Worm (Caenorhabditis elegans) whole organism, dauer: ENCODE data around the gene T11B7.2.

Source experiments
- unc-62 ChIP-seq: sonication (generic microtip); optimal IDR thresholded peaks from 2 replicates; lab custom pipeline; 2017; ENCODE audit warnings: missing biosample characterization, missing genetic modification reagents, missing genetic modification characterization

The T11B7.2 gene

DNA sequence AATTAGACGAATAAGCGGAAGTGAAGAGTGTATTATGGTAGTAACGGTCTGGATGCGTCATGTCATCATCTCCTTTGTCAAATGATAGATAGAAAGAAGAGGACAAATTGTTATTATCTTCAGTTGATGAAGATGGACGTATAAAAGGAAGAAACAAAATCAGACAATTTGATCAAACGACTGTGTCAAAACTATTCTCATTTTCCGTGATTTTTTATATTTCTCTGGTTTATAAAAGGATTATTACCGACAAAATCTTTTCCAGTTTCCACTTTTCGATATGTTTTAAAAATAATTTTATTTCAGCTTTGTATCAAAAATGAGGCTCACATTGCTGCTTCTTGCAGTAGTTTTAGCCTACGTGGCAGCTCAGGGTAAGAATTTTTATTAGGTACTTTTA is 28.3 kb downstream of the T11B7.2 start, which contains the start of gene grsp-2:
Gene grsp-2 (plus strand): TSS at position 301 of the 400 bp plus-strand sequence.
- TF ChIP-seq unc-62 (GFP tag; lab: Kevin White, UChicago) = no peak

DNA sequence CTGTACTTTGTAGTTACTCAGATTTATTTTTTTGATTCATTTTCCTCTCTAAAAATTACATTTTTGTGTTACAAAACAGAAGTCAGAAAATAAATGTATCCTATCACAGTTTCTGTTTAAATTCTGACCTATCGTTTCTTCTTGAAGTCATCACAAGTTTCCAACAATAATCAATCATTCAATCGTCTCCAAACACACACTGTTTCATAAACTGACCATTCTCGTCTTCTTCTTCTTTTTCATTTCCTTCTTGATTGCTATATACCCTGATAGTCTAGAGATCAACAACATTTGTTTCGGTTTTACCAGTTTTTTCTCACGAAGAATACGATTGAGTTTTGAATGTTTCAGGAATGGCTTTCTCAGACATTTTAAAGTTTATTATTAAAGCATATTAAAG is 29.2 kb downstream of the T11B7.2 start:
- TF ChIP-seq unc-62 (GFP tag; lab: Kevin White, UChicago) = no peak

DNA sequence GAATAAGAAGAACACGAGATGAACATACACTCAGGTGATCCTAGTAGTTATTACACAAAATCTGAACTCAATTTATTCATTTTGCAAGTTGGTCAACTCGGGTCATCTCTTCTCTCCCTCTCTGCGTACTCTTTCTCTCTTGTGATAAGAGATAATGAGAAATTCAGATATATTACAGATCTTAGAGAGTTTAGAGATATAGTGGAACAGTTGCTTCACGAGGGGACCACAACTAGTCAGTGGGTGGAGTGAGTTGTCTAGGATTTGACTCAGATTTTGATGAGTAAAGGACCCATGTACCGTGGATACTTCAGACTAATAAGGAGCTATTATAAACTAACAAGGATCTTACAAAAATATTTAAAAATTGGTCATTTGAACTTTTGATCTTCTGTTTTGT is 30.7 kb downstream of the T11B7.2 start, which contains the start of gene exc-5:
Gene exc-5 (minus strand): TSS at position 57 of the 400 bp plus-strand sequence.
- TF ChIP-seq unc-62 (GFP tag; lab: Kevin White, UChicago) = no peak

DNA sequence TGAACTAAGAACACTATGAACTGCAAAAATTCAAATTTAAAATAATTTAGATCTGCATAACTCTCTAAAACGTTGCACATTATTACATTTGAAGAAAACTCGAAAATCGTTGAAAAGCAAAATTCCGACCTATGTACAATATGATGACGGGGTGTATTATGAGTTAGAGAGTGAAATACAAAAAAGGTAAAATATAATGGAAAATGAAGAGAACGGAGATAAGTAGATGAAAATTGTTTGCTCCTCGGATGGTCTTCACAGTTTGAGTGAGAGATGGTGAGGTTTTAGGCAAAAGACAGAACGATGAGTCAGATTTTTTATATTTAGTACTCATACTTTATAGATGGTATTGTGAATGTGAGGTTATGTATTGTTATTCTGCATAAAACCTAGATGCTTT is 37.0 kb downstream of the T11B7.2 start:
- TF ChIP-seq unc-62 (GFP tag; lab: Kevin White, UChicago) = no peak

DNA sequence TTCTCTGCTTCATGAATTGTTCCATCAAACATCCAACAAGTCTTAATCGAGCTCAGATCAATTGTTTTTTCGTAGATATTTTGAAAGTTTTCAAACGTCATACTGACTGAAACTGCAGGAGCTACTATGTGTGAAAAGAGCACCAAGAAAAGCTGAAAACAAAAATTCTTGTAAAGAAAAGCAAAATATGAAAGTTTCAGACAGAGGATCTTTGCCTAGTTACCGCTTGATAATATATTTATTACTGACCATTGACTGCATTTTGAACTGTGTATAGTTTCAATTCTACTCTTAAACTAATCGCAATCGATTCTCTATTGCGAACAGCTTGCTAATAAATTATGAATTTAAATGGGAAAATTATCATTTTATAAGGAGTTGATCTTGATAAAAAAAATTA is 46.1 kb downstream of the T11B7.2 start, which contains the start of gene clec-182:
Gene clec-182 (minus strand): TSS at position 101 of the 400 bp plus-strand sequence.
- no peak for TF ChIP-seq unc-62 (GFP tag; lab: Kevin White, UChicago)

DNA sequence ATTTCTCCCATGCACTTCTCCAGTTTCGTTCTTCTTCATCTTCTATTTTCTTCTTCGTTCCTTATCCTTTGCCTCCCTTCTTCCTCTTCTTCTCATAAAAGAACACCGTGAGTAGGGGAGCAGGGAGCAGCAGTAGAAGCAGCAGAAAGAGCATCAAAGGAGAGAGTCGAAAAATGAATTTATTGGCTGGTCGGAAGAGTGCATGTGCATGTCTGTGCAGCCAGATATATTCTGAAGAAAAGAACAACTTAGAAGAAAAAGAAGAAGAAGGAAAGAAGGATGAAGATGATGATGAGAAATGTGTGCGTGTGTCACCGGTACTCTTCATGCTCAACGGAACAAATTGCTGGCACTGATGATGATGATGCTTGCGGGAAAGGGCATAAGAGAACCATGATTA is 48.1 kb downstream of the T11B7.2 start:
- no peak for TF ChIP-seq unc-62 (GFP tag; lab: Kevin White, UChicago)

DNA sequence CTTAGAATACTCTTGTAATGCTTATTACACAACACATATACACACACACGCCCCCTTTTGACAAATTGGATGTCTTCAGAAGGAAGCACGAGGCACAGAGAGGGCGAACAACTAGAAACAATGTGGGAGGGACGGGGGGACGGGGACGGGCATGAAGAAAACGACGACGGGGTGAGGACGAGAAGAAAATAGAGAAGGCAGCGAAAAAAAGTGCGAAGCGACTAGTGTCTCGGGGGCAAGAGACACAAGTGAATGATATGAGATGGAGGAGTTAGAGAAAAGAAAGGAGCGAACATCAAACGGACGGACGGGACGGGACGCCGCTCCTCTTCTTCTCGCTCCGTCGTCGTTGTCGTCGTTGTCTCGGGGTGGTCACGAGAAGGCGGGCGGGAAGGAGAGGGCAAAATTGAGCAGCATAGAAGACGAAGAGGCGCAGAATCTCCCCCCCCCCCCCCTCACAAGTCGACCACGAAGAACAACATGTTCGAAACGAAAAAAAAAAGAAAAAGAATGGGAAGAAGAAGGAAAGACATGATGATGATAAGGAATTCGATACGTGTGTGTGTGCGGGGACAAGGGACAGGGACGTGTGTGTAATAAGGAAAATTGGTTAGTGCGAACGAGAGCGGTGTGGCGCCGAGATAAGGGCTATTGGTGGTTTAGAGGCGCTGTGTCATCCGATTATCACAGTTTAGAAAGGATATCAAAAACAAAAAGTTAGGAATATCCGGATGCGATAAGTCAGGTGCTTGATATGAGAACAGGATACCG is 49.3 kb downstream of the T11B7.2 start:
- no peak for TF ChIP-seq unc-62 (GFP tag; lab: Kevin White, UChicago)
